Worm (Caenorhabditis elegans) whole organism, L1 larva: ENCODE data around the gene D1046.4.

Experiments used
- C04F5.9 ChIP-seq: sonication (generic microtip); optimal IDR thresholded peaks from 2 replicates; lab custom pipeline; 2016; ENCODE audit warnings: missing genetic modification characterization, missing compliant biosample characterization
- C34B4.2 ChIP-seq: sonication (generic microtip); optimal IDR thresholded peaks from 2 replicates; lab custom pipeline; 2017; ENCODE audit warnings: mild to moderate bottlenecking, missing genetic modification characterization, missing compliant biosample characterization
- F16B12.6 ChIP-seq: fragments of 150-350 bp; optimal IDR thresholded peaks from 2 replicates; lab custom pipeline; 2014; ENCODE audit warnings: missing biosample characterization, missing genetic modification characterization
- alr-1 ChIP-seq: fragments of 200-800 bp; sonication (Bioruptor generic); optimal IDR thresholded peaks from 2 replicates; lab custom pipeline; 2018; ENCODE audit warnings: borderline replicate concordance, mild to moderate bottlenecking, missing genetic modification characterization, missing compliant biosample characterization
- aly-2 ChIP-seq: fragments of 150-350 bp; optimal IDR thresholded peaks from 2 replicates; lab custom pipeline; 2014; ENCODE audit warnings: missing biosample characterization, missing genetic modification characterization
- ama-1 ChIP-seq: fragments of 150-350 bp; optimal IDR thresholded peaks from 2 replicates; lab custom pipeline; 2014
- blmp-1 ChIP-seq: fragments of 150-350 bp; optimal IDR thresholded peaks from 2 replicates; lab custom pipeline; 2014; ENCODE audit warnings: missing biosample characterization, missing genetic modification characterization
- ceh-63 ChIP-seq: fragments of 200-800 bp; sonication (Bioruptor generic); optimal IDR thresholded peaks from 2 replicates; lab custom pipeline; 2018; ENCODE audit warnings: mild to moderate bottlenecking, missing genetic modification characterization, missing compliant biosample characterization
- ceh-82 ChIP-seq, 3 experiments: fragments of 150-350 bp in 1 of 3; sonication (generic microtip) in 2 of 3; optimal IDR thresholded peaks; 2 replicates each; lab custom pipeline; 2014 to 2017; ENCODE audit warnings: missing biosample characterization in 3 of 3, missing genetic modification characterization in 3 of 3
- ces-1 ChIP-seq: fragments of 150-350 bp; optimal IDR thresholded peaks from 2 replicates; lab custom pipeline; 2014; ENCODE audit warnings: missing biosample characterization, missing genetic modification reagents, missing genetic modification characterization
- dpl-1 ChIP-seq, 3 experiments: fragments of 150-350 bp in 2 of 3; sonication (generic microtip) in 1 of 3; optimal IDR thresholded peaks; 2 replicates each; lab custom pipeline; 2014 to 2017; ENCODE audit warnings: missing biosample characterization in 3 of 3, missing genetic modification characterization in 3 of 3, missing genetic modification reagents in 3 of 3
- dsc-1 ChIP-seq: sonication (generic microtip); optimal IDR thresholded peaks from 2 replicates; lab custom pipeline; 2016; ENCODE audit warnings: mild to moderate bottlenecking, missing genetic modification characterization, missing compliant biosample characterization
- efl-1 ChIP-seq, 4 experiments: fragments of 150-350 bp; optimal IDR thresholded peaks in 3 of 4; peaks in 1 of 4; 1 replicate in 1 of 4; 2 replicates in 3 of 4; lab custom pipeline; 2014; ENCODE audit warnings: missing biosample characterization in 2 of 4, missing genetic modification characterization in 2 of 4, missing genetic modification reagents in 2 of 4
- elt-2 ChIP-seq: sonication (generic microtip); optimal IDR thresholded peaks from 2 replicates; lab custom pipeline; 2016; ENCODE audit warnings: missing genetic modification characterization, mild to moderate bottlenecking, inconsistent platforms, missing compliant biosample characterization, missing genetic modification reagents
- elt-3 ChIP-seq, 6 experiments: fragments of 150-350 bp in 1 of 6; sonication (generic microtip); optimal IDR thresholded peaks; 2 replicates each; lab custom pipeline; 2017 to 2018; ENCODE audit warnings: missing biosample characterization in 6 of 6, missing genetic modification characterization in 6 of 6, inconsistent platforms in 1 of 6
- fkh-4 ChIP-seq: sonication (generic microtip); optimal IDR thresholded peaks from 2 replicates; lab custom pipeline; 2016; ENCODE audit warnings: missing compliant biosample characterization, missing genetic modification characterization, borderline replicate concordance
- grh-1 ChIP-seq: fragments of 200-800 bp; sonication (Bioruptor generic); IDR thresholded peaks from 2 replicates; pipeline ENCODE4 v1.3.6; 2022; ENCODE audit warnings: missing genetic modification reagents, missing genetic modification characterization, missing compliant biosample characterization
- hlh-17 ChIP-seq: fragments of 200-800 bp; sonication (Bioruptor generic); optimal IDR thresholded peaks from 2 replicates; lab custom pipeline; 2018; ENCODE audit warnings: missing genetic modification characterization, mild to moderate bottlenecking, missing compliant biosample characterization, moderate library complexity, borderline replicate concordance
- hpl-2 ChIP-seq: fragments of 150-350 bp; optimal IDR thresholded peaks from 2 replicates; lab custom pipeline; 2014; ENCODE audit warnings: missing biosample characterization, missing genetic modification reagents, missing genetic modification characterization
- irx-1 ChIP-seq: sonication (generic microtip); optimal IDR thresholded peaks from 2 replicates; lab custom pipeline; 2016; ENCODE audit warnings: missing genetic modification characterization, missing compliant biosample characterization
- isw-1 ChIP-seq: fragments of 200-800 bp; sonication (Bioruptor generic); IDR thresholded peaks from 2 replicates; pipeline ENCODE4 v1.3.6; 2022; ENCODE audit warnings: missing genetic modification characterization, missing compliant biosample characterization
- lin-13 ChIP-seq: fragments of 150-350 bp; optimal IDR thresholded peaks from 2 replicates; lab custom pipeline; 2014; ENCODE audit warnings: missing biosample characterization, missing genetic modification reagents, missing genetic modification characterization
- lin-14 ChIP-seq: fragments of 200-800 bp; sonication (Bioruptor generic); optimal IDR thresholded peaks from 2 replicates; lab custom pipeline; 2018; ENCODE audit warnings: mild to moderate bottlenecking, missing genetic modification characterization, moderate library complexity, missing compliant biosample characterization
- lir-3 ChIP-seq: sonication (generic microtip); optimal IDR thresholded peaks from 2 replicates; lab custom pipeline; 2016; ENCODE audit warnings: mild to moderate bottlenecking, missing genetic modification characterization, moderate library complexity, missing compliant biosample characterization; ENCODE audit not compliant: poor library complexity
- mdl-1 ChIP-seq, 2 experiments: fragments of 150-350 bp; optimal IDR thresholded peaks; 2 replicates each; lab custom pipeline; 2014 to 2017; ENCODE audit warnings: missing biosample characterization in 2 of 2, missing genetic modification characterization in 2 of 2, inconsistent platforms in 1 of 2
- mef-2 ChIP-seq: fragments of 150-350 bp; optimal IDR thresholded peaks from 2 replicates; lab custom pipeline; 2014; ENCODE audit warnings: missing biosample characterization, missing genetic modification characterization
- nhr-237 ChIP-seq: fragments of 150-350 bp; optimal IDR thresholded peaks from 2 replicates; lab custom pipeline; 2014; ENCODE audit warnings: missing biosample characterization, missing genetic modification characterization
- nhr-71 ChIP-seq: sonication (generic microtip); optimal IDR thresholded peaks from 2 replicates; lab custom pipeline; 2016; ENCODE audit warnings: mild to moderate bottlenecking, missing genetic modification characterization, moderate library complexity, missing compliant biosample characterization
- nhr-84 ChIP-seq: sonication (generic microtip); optimal IDR thresholded peaks from 2 replicates; lab custom pipeline; 2017; ENCODE audit warnings: missing biosample characterization, missing genetic modification characterization
- nhr-85 ChIP-seq: sonication (generic microtip); peaks from one replicate; lab custom pipeline; 2016; ENCODE audit warnings: missing genetic modification characterization, inconsistent platforms, missing compliant biosample characterization
- nhr-90 ChIP-seq: sonication (generic microtip); optimal IDR thresholded peaks from 2 replicates; lab custom pipeline; 2016; ENCODE audit warnings: mild to moderate bottlenecking, missing genetic modification characterization, missing compliant biosample characterization; ENCODE audit not compliant: poor library complexity
- pag-3 ChIP-seq: sonication (generic microtip); optimal IDR thresholded peaks from 2 replicates; lab custom pipeline; 2017; ENCODE audit warnings: missing genetic modification characterization, mild to moderate bottlenecking, missing compliant biosample characterization, antibody characterized with exemption, borderline replicate concordance; ENCODE audit not compliant: insufficient read depth
- pqm-1 ChIP-seq: sonication (generic microtip); optimal IDR thresholded peaks from 3 replicates; lab custom pipeline; 2017; ENCODE audit warnings: missing biosample characterization, missing genetic modification characterization
- skn-1 ChIP-seq: fragments of 150-350 bp; optimal IDR thresholded peaks from 2 replicates; lab custom pipeline; 2014; ENCODE audit warnings: missing biosample characterization, missing genetic modification characterization
- snpc-4 ChIP-seq: fragments of 150-350 bp; optimal IDR thresholded peaks from 2 replicates; lab custom pipeline; 2014; ENCODE audit warnings: missing biosample characterization, missing genetic modification characterization
- snu-23 ChIP-seq: sonication (generic microtip); optimal IDR thresholded peaks from 2 replicates; lab custom pipeline; 2016; ENCODE audit warnings: missing genetic modification characterization, missing compliant biosample characterization
- sox-4 ChIP-seq: sonication (generic microtip); optimal IDR thresholded peaks from 2 replicates; lab custom pipeline; 2016; ENCODE audit warnings: missing genetic modification characterization, missing compliant biosample characterization
- sptf-1 ChIP-seq: fragments of 150-350 bp; optimal IDR thresholded peaks from 2 replicates; lab custom pipeline; 2014; ENCODE audit warnings: missing biosample characterization, missing genetic modification characterization
- sup-37 ChIP-seq: fragments of 200-800 bp; sonication (Bioruptor generic); optimal IDR thresholded peaks from 2 replicates; lab custom pipeline; 2018; ENCODE audit warnings: mild to moderate bottlenecking, missing genetic modification characterization, missing compliant biosample characterization
- swsn-7 ChIP-seq: sonication (generic microtip); optimal IDR thresholded peaks from 2 replicates; lab custom pipeline; 2016; ENCODE audit warnings: missing genetic modification characterization, missing compliant biosample characterization
- tbx-2 ChIP-seq: sonication (generic microtip); optimal IDR thresholded peaks from 2 replicates; lab custom pipeline; 2016; ENCODE audit warnings: missing genetic modification characterization, missing compliant biosample characterization
- tlp-1 ChIP-seq: fragments of 150-350 bp; optimal IDR thresholded peaks from 2 replicates; lab custom pipeline; 2014; ENCODE audit warnings: missing biosample characterization, missing genetic modification characterization
- unc-130 ChIP-seq: fragments of 150-350 bp; optimal IDR thresholded peaks from 2 replicates; lab custom pipeline; 2017; ENCODE audit warnings: missing biosample characterization, missing genetic modification characterization, inconsistent platforms
- vab-15 ChIP-seq: sonication (generic microtip); optimal IDR thresholded peaks from 2 replicates; lab custom pipeline; 2017; ENCODE audit warnings: missing genotype, mild to moderate bottlenecking, missing genetic modification characterization, missing compliant biosample characterization
- xbp-1 ChIP-seq: sonication (generic microtip); optimal IDR thresholded peaks from 2 replicates; lab custom pipeline; 2016; ENCODE audit warnings: missing genetic modification characterization, missing compliant biosample characterization
- zip-4 ChIP-seq: fragments of 200-800 bp; sonication (Bioruptor generic); optimal IDR thresholded peaks from 2 replicates; lab custom pipeline; 2018; ENCODE audit warnings: mild to moderate bottlenecking, missing genetic modification characterization, moderate library complexity, missing compliant biosample characterization
- ztf-11 ChIP-seq, 2 experiments: sonication (generic microtip); optimal IDR thresholded peaks; 2 replicates each; lab custom pipeline; 2016 to 2017; ENCODE audit warnings: missing genetic modification characterization in 2 of 2, missing biosample characterization in 1 of 2, missing compliant biosample characterization in 1 of 2

Gene D1046.4

DNA sequence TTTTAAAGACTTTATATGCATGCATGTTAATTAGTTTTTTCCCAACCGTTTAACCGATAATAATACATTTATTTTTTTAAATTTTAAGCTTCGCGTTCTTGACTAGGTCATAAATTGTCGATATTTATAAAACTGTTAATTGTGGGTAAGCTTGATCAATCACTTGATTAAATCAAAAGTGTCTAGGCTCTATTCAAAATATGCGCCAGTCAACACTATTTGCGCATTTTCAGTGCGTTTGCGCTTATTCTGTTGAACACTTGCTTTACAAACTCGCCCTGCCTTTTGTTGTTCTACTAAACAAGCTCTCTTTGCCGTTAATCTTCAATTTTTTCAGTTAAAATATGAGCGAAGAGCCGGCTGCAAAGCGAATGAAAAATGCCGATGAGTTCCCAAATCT, 42.5 kb upstream of the D1046.4 start, which contains the start of gene spr-2 (continued):
- TF ChIP-seq pqm-1 (tag; lab: Kevin White, UChicago) (no peak), snpc-4 (tag; lab: Kevin White, UChicago) (peak; percentile 66), aly-2 (peak; percentile 41), zip-4 (GFP tag; lab: Kevin White, UChicago) (no peak), C04F5.9 (tag; lab: Kevin White, UChicago) (peak; percentile 14), C34B4.2 (tag; lab: Kevin White, UChicago) (no peak), swsn-7 (peak; percentile 81), unc-130 (tag; lab: Kevin White, UChicago) (peak; percentile 37), elt-2 (tag; lab: Kevin White, UChicago) (peak; percentile 8), skn-1 (tag; lab: Kevin White, UChicago) (peak; percentile 52), nhr-85 (tag; lab: Kevin White, UChicago) (peak; percentile 76), sup-37 (GFP tag; lab: Kevin White, UChicago) (no peak), isw-1 (peak; percentile 42; the same call in 1 of the 2 replicates), sox-4 (tag; lab: Kevin White, UChicago) (peak; percentile 4), lin-13 (GFP tag; lab: Kevin White, UChicago) (peak; percentile 42), vab-15 (tag; lab: Kevin White, UChicago) (no peak), ces-1 (GFP tag; lab: Kevin White, UChicago) (no peak), hpl-2 (GFP tag; lab: Kevin White, UChicago) (no peak), ztf-11 (tag; optimal IDR thresholded peaks at IDR 0.05; lab: Kevin White, UChicago) (peak in 1 of 2 experiments; percentile 3), mef-2 (tag; lab: Kevin White, UChicago) (peak; percentile 5), tbx-2 (tag; lab: Kevin White, UChicago) (peak; percentile 78), tlp-1 (tag; lab: Kevin White, UChicago) (no peak), nhr-71 (tag; lab: Kevin White, UChicago) (peak; percentile 89), xbp-1 (tag; lab: Kevin White, UChicago) (peak; percentile 80), hlh-17 (GFP tag; lab: Kevin White, UChicago) (no peak), nhr-84 (tag; lab: Kevin White, UChicago) (no peak), mdl-1 (tag; optimal IDR thresholded peaks at IDR 0.05; lab: Kevin White, UChicago) (peak in 1 of 2 experiments; percentile 48), blmp-1 (peak; percentile 64), sptf-1 (tag; lab: Kevin White, UChicago) (no peak), pag-3 (tag; lab: Kevin White, UChicago) (no peak), lir-3 (tag; lab: Kevin White, UChicago) (no peak), elt-3 (tag; optimal IDR thresholded peaks at IDR 0.05; lab: Kevin White, UChicago) (peak in 2 of 6 experiments; percentile 12 to 34), irx-1 (peak; percentile 59), alr-1 (no peak), ceh-82 (tag; optimal IDR thresholded peaks at IDR 0.05; lab: Kevin White, UChicago) (peak; percentile 21 to 65 (median 54)), efl-1 (optimal IDR thresholded peaks at IDR 0.05; lab: Kevin White, UChicago) (peak; percentile 81 to 89), efl-1 (GFP tag; optimal IDR thresholded peaks at IDR 0.05 in 1 of 2; lab: Kevin White, UChicago) (peak; percentile 86 to 99), snu-23 (GFP tag; lab: Kevin White, UChicago) (peak; percentile 78), ama-1 (no peak), ceh-63 (GFP tag; lab: Kevin White, UChicago) (no peak), dpl-1 (GFP tag; optimal IDR thresholded peaks at IDR 0.05; lab: Kevin White, UChicago) (peak; percentile 84 to 88 (median 87)), nhr-90 (peak; percentile 79), dsc-1 (peak; percentile 75), lin-14 (GFP tag; lab: Kevin White, UChicago) (peak; percentile 81), grh-1 (0 out of 2 replicates have a peak, but pooled peaks have one; percentile 18), F16B12.6 (tag; lab: Kevin White, UChicago) (peak; percentile 52), nhr-237 (tag; lab: Kevin White, UChicago) (no peak), fkh-4 (no peak)
